Worm (Caenorhabditis elegans) whole organism, L4/young adult: Measurements from ENCODE around the gene hrg-6.
"Not testable (repeated sequence)": the region's sequence is repeated elsewhere in the genome, so short reads cannot be mapped to it uniquely, and the experiment has no call there.

Experiments used
- W03F9.2 ChIP-seq: fragments of 150-350 bp; optimal IDR thresholded peaks from 2 replicates; lab custom pipeline; 2014; ENCODE audit warnings: missing biosample characterization, missing genetic modification characterization
- dao-5 ChIP-seq: sonication (generic microtip); optimal IDR thresholded peaks from 2 replicates; lab custom pipeline; 2016; ENCODE audit warnings: missing genotype, missing genetic modification characterization, moderate library complexity, missing compliant biosample characterization
- him-1 ChIP-seq: sonication (generic microtip); optimal IDR thresholded peaks from 2 replicates; lab custom pipeline; 2016; ENCODE audit warnings: missing genotype, missing genetic modification reagents, missing genetic modification characterization, missing compliant biosample characterization

The hrg-6 gene

DNA sequence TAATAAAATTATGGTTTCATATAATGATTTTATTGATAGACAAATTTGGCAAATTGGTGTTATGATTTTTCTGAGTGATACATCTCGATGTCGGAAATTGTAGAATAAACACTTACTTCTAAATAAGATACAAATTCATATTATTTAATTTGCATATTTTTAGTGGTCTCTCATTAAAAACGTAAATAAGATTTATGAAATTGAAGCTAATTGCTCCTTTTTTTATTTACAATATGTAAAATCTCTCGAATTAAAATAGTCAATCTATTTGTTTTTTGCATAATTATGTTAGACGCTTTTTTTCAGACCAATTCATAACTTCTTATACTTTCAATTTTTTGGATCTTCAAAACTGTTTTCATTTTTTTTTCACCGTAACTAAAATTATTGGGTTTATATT is at the start of gene hrg-6:
Gene hrg-6, plus strand, starts transcription at position 301 of the 400 bp plus-strand sequence.
- TF ChIP-seq W03F9.2 (tag; lab: Kevin White, UChicago) (no peak), him-1 (tag; lab: Kevin White, UChicago) (no peak), dao-5 (tag; lab: Kevin White, UChicago) (no peak)

DNA sequence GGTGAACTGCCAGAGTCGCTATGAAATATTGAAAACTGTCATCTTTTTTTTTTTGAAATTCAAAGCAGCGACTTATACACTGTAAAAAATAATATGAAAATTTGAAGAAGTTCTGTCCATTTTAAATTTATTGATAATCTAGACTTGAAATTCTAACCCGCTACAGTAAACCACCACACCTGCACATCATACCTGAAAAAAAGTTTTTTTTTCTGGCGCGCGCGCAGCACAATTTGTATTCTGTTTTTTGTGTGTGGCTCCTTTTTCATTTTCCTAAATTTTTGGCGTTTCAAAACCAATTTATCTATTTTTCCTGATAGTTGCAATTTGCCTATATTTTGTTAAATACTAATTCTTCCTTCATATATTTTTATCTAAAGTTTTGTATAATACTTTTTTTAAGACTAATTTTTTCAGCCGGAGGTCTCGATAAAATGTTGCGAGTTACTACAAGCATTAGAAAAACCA is 46.8 kb upstream of the hrg-6 start, which contains the start of gene cyb-2.1:
Gene cyb-2.1, plus strand, starts transcription at position 418 of the 468 bp plus-strand sequence.
- no peak for TF ChIP-seq him-1 (tag; lab: Kevin White, UChicago)
- no peak for TF ChIP-seq W03F9.2 (tag; lab: Kevin White, UChicago)
- no peak for TF ChIP-seq dao-5 (tag; lab: Kevin White, UChicago)

DNA sequence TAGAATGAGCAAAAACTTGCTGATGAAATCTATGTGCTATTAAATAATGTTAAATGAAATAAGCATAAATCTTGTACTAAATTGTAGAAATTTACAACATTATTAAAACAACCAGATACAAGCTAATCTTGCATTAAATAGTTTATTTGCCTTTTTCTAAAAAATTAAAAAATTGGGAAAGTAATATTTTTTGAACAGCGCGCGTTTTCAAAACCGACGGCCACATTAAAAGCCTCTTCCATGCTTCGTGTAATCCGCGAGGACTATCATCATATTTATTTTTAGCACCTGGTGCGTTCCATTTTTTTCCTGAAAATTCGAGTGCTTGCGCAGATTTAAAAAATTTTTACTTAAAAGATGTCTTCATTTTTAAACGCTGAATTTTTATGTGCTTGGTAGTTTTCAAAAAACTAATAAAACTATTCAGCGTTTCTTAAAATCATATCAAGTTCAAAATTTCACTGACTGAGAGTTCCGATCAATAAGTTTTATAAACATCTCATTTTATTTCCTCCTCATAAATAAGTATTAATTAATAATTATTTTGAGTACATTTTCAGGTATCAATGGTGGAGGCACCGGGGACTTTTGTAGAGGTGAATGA is 44.9 kb upstream of the hrg-6 start, which contains the start of gene Y43E12A.3:
Gene Y43E12A.3, plus strand, starts transcription at position 554 of the 604 bp plus-strand sequence.
- not testable (repeated sequence) for TF ChIP-seq W03F9.2, dao-5, him-1 (tag; lab: Kevin White, UChicago)

ce11 chrIV:10990699-10991098 is 41.7 kb upstream of the hrg-6 start, which contains the start of gene F13H10.5:
TSS of gene F13H10.5 (plus strand) at chrIV:10990999.
- no peak for TF ChIP-seq W03F9.2 (tag; lab: Kevin White, UChicago)
- TF ChIP-seq him-1 (tag; lab: Kevin White, UChicago), result no peak

DNA sequence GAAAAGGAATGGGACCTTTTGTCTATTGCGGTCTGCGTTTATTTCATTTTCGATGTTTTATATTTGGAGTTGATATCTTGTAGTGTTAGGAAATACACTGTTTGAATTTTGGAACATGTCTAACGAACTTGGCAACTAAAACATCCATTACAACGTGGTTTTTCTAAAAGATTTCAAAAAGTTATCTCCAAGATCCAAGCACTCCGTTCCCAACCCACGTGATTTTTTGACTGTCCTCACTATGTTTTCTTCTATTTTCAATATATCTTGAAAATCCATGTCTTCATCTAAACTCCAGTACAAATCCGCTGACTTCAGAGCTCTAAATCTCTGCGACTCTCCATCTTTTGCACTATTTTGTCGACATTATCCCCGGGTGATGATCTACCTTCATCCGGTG is 30.8 kb upstream of the hrg-6 start, which contains the start of gene F13H10.9:
Gene F13H10.9, plus strand, starts transcription at position 301 of the 400 bp plus-strand sequence.
- TF ChIP-seq him-1 (tag; lab: Kevin White, UChicago), result no peak

DNA sequence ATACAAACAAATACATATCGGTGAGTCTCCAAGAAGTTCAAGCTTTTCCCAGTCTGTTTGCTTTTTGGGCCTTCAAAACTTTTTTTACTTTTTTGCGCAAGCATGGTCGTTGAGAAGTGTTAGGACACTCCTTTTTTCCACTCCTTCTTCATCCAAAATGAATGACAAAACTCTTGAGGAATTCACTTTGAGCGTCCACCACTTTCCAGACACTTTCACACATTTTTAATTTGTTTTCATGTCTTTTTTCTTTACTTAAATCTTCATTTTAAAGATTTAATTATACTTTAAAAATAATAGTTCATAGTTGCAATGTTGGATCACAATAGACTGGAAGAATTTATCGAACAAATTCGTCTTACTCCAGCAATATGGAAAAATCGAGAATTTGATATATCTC is 28.1 kb upstream of the hrg-6 start, which contains the start of gene F13H10.1:
Gene F13H10.1, plus strand, starts transcription at position 301 of the 400 bp plus-strand sequence.
- TF ChIP-seq W03F9.2 (tag; lab: Kevin White, UChicago), result no peak
- TF ChIP-seq him-1 (tag; lab: Kevin White, UChicago), result no peak
- TF ChIP-seq dao-5 (tag; lab: Kevin White, UChicago), result no peak

- TF ChIP-seq him-1 (tag; lab: Kevin White, UChicago) (no peak), dao-5 (tag; lab: Kevin White, UChicago) (no peak), W03F9.2 (tag; lab: Kevin White, UChicago) (no peak)
Observed at ce11 chrIV:11006383-11006782, 26.0 kb upstream of the hrg-6 start.

DNA sequence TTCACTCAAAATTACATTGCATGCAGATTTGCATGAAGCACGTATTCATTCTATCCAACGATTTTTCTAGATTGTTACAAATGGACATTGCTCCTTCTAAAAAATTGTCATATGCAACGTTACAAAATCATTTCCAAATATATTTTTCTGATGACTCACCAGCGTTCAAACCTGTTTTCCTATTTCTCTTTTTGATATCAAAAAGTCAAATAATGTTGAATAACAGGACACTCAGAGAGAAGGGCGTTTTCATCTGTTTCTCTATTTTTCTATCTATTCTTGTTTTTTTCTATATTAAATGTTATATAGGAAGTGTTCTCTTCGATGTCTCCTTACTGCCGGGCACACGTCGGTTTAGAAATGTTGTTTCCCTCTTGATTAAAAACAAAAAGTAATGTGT is 25.5 kb upstream of the hrg-6 start:
- no peak for TF ChIP-seq him-1 (tag; lab: Kevin White, UChicago)
- no peak for TF ChIP-seq dao-5 (tag; lab: Kevin White, UChicago)
- no peak for TF ChIP-seq W03F9.2 (tag; lab: Kevin White, UChicago)

ce11 chrIV:11008255-11008654 is 24.1 kb upstream of the hrg-6 start:
- no peak for TF ChIP-seq W03F9.2 (tag; lab: Kevin White, UChicago)
- no peak for TF ChIP-seq him-1 (tag; lab: Kevin White, UChicago)
- no peak for TF ChIP-seq dao-5 (tag; lab: Kevin White, UChicago)

- no peak for TF ChIP-seq him-1 (tag; lab: Kevin White, UChicago)
- TF ChIP-seq W03F9.2 (tag; lab: Kevin White, UChicago), result no peak
- TF ChIP-seq dao-5 (tag; lab: Kevin White, UChicago), result no peak
Observed at ce11 chrIV:11008996-11009395, 23.4 kb upstream of the hrg-6 start, which contains the start of gene F13H10.6. TSS of gene F13H10.6 (plus strand) at chrIV:11009296.

ce11 chrIV:11009928-11010327 is 22.5 kb upstream of the hrg-6 start:
- TF ChIP-seq dao-5 (tag; lab: Kevin White, UChicago) (no peak), W03F9.2 (tag; lab: Kevin White, UChicago) (no peak), him-1 (tag; lab: Kevin White, UChicago) (no peak)

- TF ChIP-seq him-1 (tag; lab: Kevin White, UChicago) (no peak), W03F9.2 (tag; lab: Kevin White, UChicago) (no peak), dao-5 (tag; lab: Kevin White, UChicago) (no peak)
Observed at ce11 chrIV:11011920-11012319, 20.5 kb upstream of the hrg-6 start, which contains the start of gene ndx-9. TSS of gene ndx-9 (minus strand) at chrIV:11012020.

DNA sequence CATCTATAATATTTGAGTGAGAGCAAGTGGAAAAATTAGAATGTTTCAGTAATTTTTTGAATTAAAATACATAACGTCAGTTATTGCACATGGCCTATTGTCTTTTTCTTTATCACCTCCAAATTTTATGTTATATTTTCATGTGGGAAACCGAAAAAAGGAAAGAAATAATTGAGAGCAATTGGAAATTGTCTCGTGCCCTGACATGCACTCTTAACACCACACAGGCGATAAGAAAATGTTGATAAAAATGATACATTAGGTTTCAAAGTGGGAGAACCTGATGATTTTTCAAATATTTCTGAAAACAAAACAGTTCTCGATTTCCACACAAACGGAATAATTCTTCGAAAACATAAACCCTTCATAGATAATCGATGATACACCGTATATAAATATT is 16.5 kb upstream of the hrg-6 start, which contains the start of gene F13H10.3:
Gene F13H10.3, minus strand, starts transcription at position 73 of the 400 bp plus-strand sequence.
- TF ChIP-seq dao-5 (tag; lab: Kevin White, UChicago) (no peak), him-1 (tag; lab: Kevin White, UChicago) (no peak)
